Worm (Caenorhabditis elegans) whole organism, young adult: ENCODE data around the gene Y69A2AR.28.

Source experiments
- B0035.1 ChIP-seq: sonication (generic microtip); optimal IDR thresholded peaks from 2 replicates; lab custom pipeline; 2016; ENCODE audit warnings: missing genetic modification characterization, mild to moderate bottlenecking, missing compliant biosample characterization, missing genotype, missing genetic modification reagents
- B0261.1 ChIP-seq: sonication (generic microtip); optimal IDR thresholded peaks from 2 replicates; lab custom pipeline; 2016; ENCODE audit warnings: mild to moderate bottlenecking, missing genetic modification characterization, moderate library complexity, missing compliant biosample characterization
- D2030.7 ChIP-seq: fragments of 200-800 bp; sonication (Bioruptor generic); IDR thresholded peaks from 2 replicates; pipeline ENCODE4 v1.3.6; 2022; ENCODE audit warnings: missing genetic modification reagents, missing genetic modification characterization, missing compliant biosample characterization
- F23B12.7 ChIP-seq: sonication (generic microtip); optimal IDR thresholded peaks from 2 replicates; lab custom pipeline; 2017; ENCODE audit warnings: missing genetic modification characterization, mild to moderate bottlenecking, missing compliant biosample characterization, antibody characterized with exemption, moderate library complexity; ENCODE audit not compliant: insufficient read depth
- F49E8.2 ChIP-seq: sonication (generic microtip); optimal IDR thresholded peaks from 3 replicates; lab custom pipeline; 2017; ENCODE audit warnings: missing genetic modification characterization, mild to moderate bottlenecking, missing compliant biosample characterization, antibody characterized with exemption, moderate library complexity; ENCODE audit not compliant: insufficient read depth
- F52B5.7 ChIP-seq: sonication (generic microtip); optimal IDR thresholded peaks from 2 replicates; lab custom pipeline; 2016; ENCODE audit warnings: mild to moderate bottlenecking, missing genetic modification characterization, missing compliant biosample characterization
- F55B11.4 ChIP-seq: sonication (generic microtip); optimal IDR thresholded peaks from 2 replicates; lab custom pipeline; 2016; ENCODE audit warnings: missing compliant biosample characterization, missing genetic modification characterization, borderline replicate concordance; ENCODE audit not compliant: insufficient read depth
- T07F8.4 ChIP-seq: sonication (generic microtip); optimal IDR thresholded peaks from 2 replicates; lab custom pipeline; 2016; ENCODE audit warnings: mild to moderate bottlenecking, missing genetic modification characterization, moderate library complexity, missing compliant biosample characterization
- ama-1 ChIP-seq, 3 experiments: fragments of 150-350 bp in 1 of 3; sonication (generic microtip) in 2 of 3; optimal IDR thresholded peaks; 2 replicates each; lab custom pipeline; 2014 to 2018; ENCODE audit warnings: missing biosample characterization in 2 of 3, missing genetic modification characterization in 2 of 3, missing genetic modification reagents in 2 of 3
- aptf-2 ChIP-seq: fragments of 200-800 bp; sonication (Bioruptor generic); conservative IDR thresholded peaks from 2 replicates; pipeline ENCODE4 v1.3.6; 2022; ENCODE audit warnings: missing genetic modification reagents, missing genetic modification characterization, missing compliant biosample characterization
- attf-5 ChIP-seq: fragments of 200-800 bp; sonication (Bioruptor generic); optimal IDR thresholded peaks from 2 replicates; lab custom pipeline; 2018; ENCODE audit warnings: mild to moderate bottlenecking, missing genetic modification characterization, missing compliant biosample characterization
- attf-6 ChIP-seq: fragments of 200-800 bp; sonication (Bioruptor generic); IDR thresholded peaks from 2 replicates; pipeline ENCODE4 v1.3.6; 2022; ENCODE audit warnings: missing genetic modification reagents, missing genetic modification characterization, missing compliant biosample characterization
- bed-2 ChIP-seq: fragments of 200-800 bp; sonication (Bioruptor generic); IDR thresholded peaks from 2 replicates; pipeline ENCODE4 v1.3.6; 2022; ENCODE audit warnings: missing genetic modification reagents, missing genetic modification characterization, missing compliant biosample characterization
- cebp-1 ChIP-seq, 2 experiments: fragments of 200-800 bp in 1 of 2; sonication (Bioruptor generic) in 1 of 2; sonication (generic microtip) in 1 of 2; IDR thresholded peaks in 1 of 2; optimal IDR thresholded peaks in 1 of 2; 2 replicates each; pipeline versions ENCODE4 v1.3.6 to Lab custom; 2017 to 2022; ENCODE audit warnings: missing compliant biosample characterization in 2 of 2, missing genetic modification characterization in 2 of 2, mild to moderate bottlenecking in 1 of 2, missing genetic modification reagents in 1 of 2, moderate library complexity in 1 of 2
- dox-1 ChIP-seq: fragments of 200-800 bp; sonication (Bioruptor generic); IDR thresholded peaks from 2 replicates; pipeline ENCODE4 v1.3.6; 2022; ENCODE audit warnings: missing genetic modification reagents, missing genetic modification characterization, missing compliant biosample characterization
- efl-1 ChIP-seq: fragments of 150-350 bp; optimal IDR thresholded peaks from 2 replicates; lab custom pipeline; 2014; ENCODE audit warnings: missing biosample characterization, missing genetic modification reagents, missing genetic modification characterization
- egl-18 ChIP-seq: fragments of 200-800 bp; sonication (Bioruptor generic); IDR thresholded peaks from 2 replicates; pipeline ENCODE4 v1.3.6; 2022; ENCODE audit warnings: missing genetic modification reagents, missing genetic modification characterization, missing compliant biosample characterization
- him-1 ChIP-seq: sonication (generic microtip); optimal IDR thresholded peaks from 2 replicates; lab custom pipeline; 2016; ENCODE audit warnings: missing genotype, missing genetic modification reagents, missing genetic modification characterization, missing compliant biosample characterization
- hlh-26 ChIP-seq: fragments of 200-800 bp; sonication (Bioruptor generic); conservative IDR thresholded peaks from 2 replicates; pipeline ENCODE4 v1.3.6; 2022; ENCODE audit warnings: missing genetic modification reagents, missing genetic modification characterization, missing compliant biosample characterization
- hmg-1.2 ChIP-seq: fragments of 200-800 bp; sonication (Bioruptor generic); IDR thresholded peaks from 2 replicates; pipeline ENCODE4 v1.3.6; 2022; ENCODE audit warnings: missing genetic modification reagents, missing genetic modification characterization, missing compliant biosample characterization
- hrde-1 ChIP-seq: sonication (generic microtip); optimal IDR thresholded peaks from 2 replicates; lab custom pipeline; 2016; ENCODE audit warnings: missing genetic modification characterization, mild to moderate bottlenecking, missing compliant biosample characterization, moderate library complexity, missing genotype, missing genetic modification reagents, borderline replicate concordance
- hsf-1 ChIP-seq: fragments of 200-800 bp; sonication (Bioruptor generic); IDR thresholded peaks from 2 replicates; pipeline ENCODE4 v1.3.6; 2022; ENCODE audit warnings: missing genetic modification reagents, missing genetic modification characterization, missing compliant biosample characterization
- let-526 ChIP-seq: fragments of 200-800 bp; sonication (Bioruptor generic); IDR thresholded peaks from 2 replicates; pipeline ENCODE4 v1.3.6; 2022; ENCODE audit warnings: missing genetic modification reagents, missing genetic modification characterization, missing compliant biosample characterization
- let-607 ChIP-seq, 2 experiments: fragments of 200-800 bp in 1 of 2; sonication (Bioruptor generic) in 1 of 2; sonication (generic microtip) in 1 of 2; optimal IDR thresholded peaks; 2 replicates each; lab custom pipeline; 2016 to 2018; ENCODE audit warnings: mild to moderate bottlenecking in 2 of 2, missing compliant biosample characterization in 2 of 2, missing genetic modification characterization in 2 of 2, moderate library complexity in 2 of 2, missing genotype in 1 of 2
- lin-26 ChIP-seq: fragments of 200-800 bp; sonication (Bioruptor generic); IDR thresholded peaks from 2 replicates; pipeline ENCODE4 v1.3.6; 2022; ENCODE audit warnings: missing genetic modification reagents, missing genetic modification characterization, missing compliant biosample characterization
- lin-40 ChIP-seq: sonication (generic microtip); optimal IDR thresholded peaks from 2 replicates; lab custom pipeline; 2016; ENCODE audit warnings: missing genetic modification characterization, mild to moderate bottlenecking, missing compliant biosample characterization, missing genotype, missing genetic modification reagents
- lin-54 ChIP-seq: fragments of 200-800 bp; sonication (Bioruptor generic); optimal IDR thresholded peaks from 2 replicates; lab custom pipeline; 2018; ENCODE audit warnings: mild to moderate bottlenecking, missing genetic modification characterization, missing compliant biosample characterization
- lir-1 ChIP-seq: fragments of 200-800 bp; sonication (Bioruptor generic); conservative IDR thresholded peaks from 2 replicates; pipeline ENCODE4 v1.3.6; 2022; ENCODE audit warnings: missing genetic modification reagents, missing genetic modification characterization, missing compliant biosample characterization
- lsl-1 ChIP-seq: fragments of 200-800 bp; sonication (Bioruptor generic); optimal IDR thresholded peaks from 2 replicates; lab custom pipeline; 2018; ENCODE audit warnings: mild to moderate bottlenecking, missing genetic modification characterization, moderate library complexity, missing compliant biosample characterization
- madf-10 ChIP-seq: sonication (generic microtip); optimal IDR thresholded peaks from 2 replicates; lab custom pipeline; 2016; ENCODE audit warnings: mild to moderate bottlenecking, missing genetic modification characterization, missing compliant biosample characterization
- madf-6 ChIP-seq: fragments of 200-800 bp; sonication (Bioruptor generic); IDR thresholded peaks from 2 replicates; pipeline ENCODE4 v1.3.6; 2022; ENCODE audit warnings: missing genetic modification reagents, missing genetic modification characterization, missing compliant biosample characterization
- mes-4 ChIP-seq: sonication (generic microtip); optimal IDR thresholded peaks from 2 replicates; lab custom pipeline; 2016; ENCODE audit warnings: missing genotype, missing genetic modification characterization, missing compliant biosample characterization
- nhr-179 ChIP-seq: sonication (generic microtip); optimal IDR thresholded peaks from 2 replicates; lab custom pipeline; 2016; ENCODE audit warnings: mild to moderate bottlenecking, missing genetic modification characterization, missing compliant biosample characterization
- nhr-90 ChIP-seq: sonication (generic microtip); optimal IDR thresholded peaks from 2 replicates; lab custom pipeline; 2016; ENCODE audit warnings: missing genotype, mild to moderate bottlenecking, missing genetic modification characterization, missing compliant biosample characterization
- pbrm-1 ChIP-seq: fragments of 200-800 bp; sonication (Bioruptor generic); IDR thresholded peaks from 2 replicates; pipeline ENCODE4 v1.3.6; 2022; ENCODE audit warnings: missing genetic modification reagents, missing genetic modification characterization, missing compliant biosample characterization
- pha-4 ChIP-seq: fragments of 150-350 bp; sonication (generic microtip); optimal IDR thresholded peaks from 2 replicates; lab custom pipeline; 2014; ENCODE audit warnings: missing biosample characterization, missing genetic modification reagents, missing genetic modification characterization
- rec-8 ChIP-seq, 2 experiments: sonication (generic microtip); optimal IDR thresholded peaks; 2 replicates each; lab custom pipeline; 2016; ENCODE audit warnings: mild to moderate bottlenecking in 2 of 2, missing genetic modification characterization in 2 of 2, missing genetic modification reagents in 2 of 2, missing genotype in 2 of 2, missing biosample characterization in 1 of 2, missing compliant biosample characterization in 1 of 2, moderate library complexity in 1 of 2
- rpc-1 ChIP-seq, 2 experiments: fragments of 150-350 bp in 1 of 2; sonication (generic microtip) in 1 of 2; optimal IDR thresholded peaks; 2 replicates each; lab custom pipeline; 2014 to 2018; ENCODE audit warnings: missing biosample characterization in 1 of 2, missing genetic modification characterization in 1 of 2, missing genetic modification reagents in 1 of 2, missing genotype in 1 of 2
- snpc-1.1 ChIP-seq: sonication (generic microtip); optimal IDR thresholded peaks from 2 replicates; lab custom pipeline; 2017; ENCODE audit warnings: missing genetic modification characterization, mild to moderate bottlenecking, missing compliant biosample characterization, antibody characterized with exemption, moderate library complexity, missing genotype, missing genetic modification reagents; ENCODE audit not compliant: insufficient read depth
- snpc-4 ChIP-seq, 5 experiments: fragments of 150-350 bp in 1 of 5; sonication (generic microtip) in 4 of 5; optimal IDR thresholded peaks; 2 replicates each; lab custom pipeline; 2014 to 2018; ENCODE audit warnings: missing genetic modification characterization in 5 of 5, missing biosample characterization in 3 of 5, antibody characterized with exemption in 2 of 5, mild to moderate bottlenecking in 2 of 5, missing compliant biosample characterization in 2 of 5, missing genotype in 2 of 5, moderate library complexity in 2 of 5, missing genetic modification reagents in 1 of 5
- tbp1 ChIP-seq: fragments of 200-800 bp; sonication (Bioruptor generic); optimal IDR thresholded peaks from 2 replicates; lab custom pipeline; 2018; ENCODE audit warnings: mild to moderate bottlenecking, missing genetic modification characterization, missing compliant biosample characterization
- ztf-3 ChIP-seq: fragments of 200-800 bp; sonication (Bioruptor generic); optimal IDR thresholded peaks from 2 replicates; lab custom pipeline; 2018; ENCODE audit warnings: mild to moderate bottlenecking, missing genetic modification characterization, missing compliant biosample characterization

Y69A2AR.28 gene

ce11 chrIV:2613011-2613503, at the start of gene Y69A2AR.28:
Y69A2AR.28 (minus strand) TSS chrIV:2613061.
- TF ChIP-seq efl-1 (GFP tag; lab: Kevin White, UChicago) (peak; percentile 57), egl-18 (no peak), attf-6 (GFP tag; lab: Robert Waterston, UW) (no peak)

- TF ChIP-seq dox-1 (GFP tag; lab: Robert Waterston, UW), result peak; percentile 31; the same call in 1 of the 2 replicates
- no peak for TF ChIP-seq F55B11.4 (tag; lab: Kevin White, UChicago)
- no peak for TF ChIP-seq hrde-1
- TF ChIP-seq nhr-90 (tag; lab: Kevin White, UChicago), result peak; percentile 56
- no peak for TF ChIP-seq mes-4
- TF ChIP-seq ztf-3 (GFP tag; lab: Kevin White, UChicago), result no peak
- TF ChIP-seq rpc-1 (optimal IDR thresholded peaks at IDR 0.05; lab: Kevin White, UChicago), result peak; percentile 71
- peak; percentile 94 for TF ChIP-seq rpc-1 (tag; optimal IDR thresholded peaks at IDR 0.05; lab: Kevin White, UChicago)
- TF ChIP-seq lin-40 (tag; lab: Kevin White, UChicago), result no peak
- TF ChIP-seq B0035.1 (tag; lab: Kevin White, UChicago), result no peak
- TF ChIP-seq madf-10 (tag; lab: Kevin White, UChicago), result peak; percentile 15
- TF ChIP-seq ama-1 (optimal IDR thresholded peaks at IDR 0.05; lab: Kevin White, UChicago), result no peak
- peak in 1 of 2 experiments; percentile 49 for TF ChIP-seq ama-1 (GFP tag; optimal IDR thresholded peaks at IDR 0.05; lab: Kevin White, UChicago)
- no peak for TF ChIP-seq cebp-1 (GFP tag; IDR thresholded peaks at IDR 0.05; lab: Robert Waterston, UW)
- peak; percentile 12 for TF ChIP-seq cebp-1 (tag; optimal IDR thresholded peaks at IDR 0.05; lab: Kevin White, UChicago)
- peak; percentile 17 for TF ChIP-seq lin-54
- peak; percentile 32 for TF ChIP-seq attf-5 (GFP tag; lab: Kevin White, UChicago)
- no peak; the same call in 1 of the 2 replicates for TF ChIP-seq D2030.7 (GFP tag; lab: Robert Waterston, UW)
- TF ChIP-seq him-1 (tag; lab: Kevin White, UChicago), result peak; percentile 49
- peak; percentile 25 for TF ChIP-seq F52B5.7 (tag; lab: Kevin White, UChicago)
- TF ChIP-seq let-607 (tag; optimal IDR thresholded peaks at IDR 0.05; lab: Kevin White, UChicago), result peak in 1 of 2 experiments; percentile 2
- TF ChIP-seq F49E8.2 (tag; lab: Kevin White, UChicago), result peak; percentile 4
- no peak for TF ChIP-seq hlh-26 (GFP tag; lab: Robert Waterston, UW)
- TF ChIP-seq tbp1 (GFP tag; lab: Kevin White, UChicago), result peak; percentile 93
- no peak for TF ChIP-seq pha-4 (tag; lab: Kevin White, UChicago)
- peak in 1 of 2 experiments; percentile 47 for TF ChIP-seq rec-8 (tag; optimal IDR thresholded peaks at IDR 0.05; lab: Kevin White, UChicago)
- TF ChIP-seq T07F8.4 (tag; lab: Kevin White, UChicago), result peak; percentile 16
- no peak for TF ChIP-seq nhr-179 (tag; lab: Kevin White, UChicago)
- no peak for TF ChIP-seq let-526 (GFP tag; lab: Robert Waterston, UW)
- peak; percentile 33 for TF ChIP-seq lsl-1 (GFP tag; lab: Kevin White, UChicago)
- 0 out of 2 replicates have a peak, but pooled peaks have one; percentile 49 for TF ChIP-seq pbrm-1 (GFP tag; lab: Robert Waterston, UW)
- TF ChIP-seq bed-2 (GFP tag; lab: Robert Waterston, UW), result no peak
- TF ChIP-seq lin-26, result peak; percentile 75
- TF ChIP-seq attf-6 (GFP tag; lab: Robert Waterston, UW), result no peak
- TF ChIP-seq snpc-1.1 (tag; lab: Kevin White, UChicago), result peak; percentile 23
- no peak for TF ChIP-seq snpc-4 (GFP tag; optimal IDR thresholded peaks at IDR 0.05; lab: Kevin White, UChicago)
- peak in 2 of 4 experiments; percentile 28 to 33 for TF ChIP-seq snpc-4 (tag; optimal IDR thresholded peaks at IDR 0.05; lab: Kevin White, UChicago)
- peak; percentile 23 for TF ChIP-seq F23B12.7 (tag; lab: Kevin White, UChicago)
- no peak for TF ChIP-seq aptf-2
- TF ChIP-seq lir-1 (GFP tag; lab: Robert Waterston, UW), result no peak
- TF ChIP-seq hmg-1.2 (GFP tag; lab: Robert Waterston, UW), result peak; percentile 51; the same call in 1 of the 2 replicates
- peak; percentile 93 for TF ChIP-seq B0261.1
- no peak for TF ChIP-seq hsf-1 (GFP tag; lab: Robert Waterston, UW)
- peak; percentile 42; the same call in 1 of the 2 replicates for TF ChIP-seq madf-6 (GFP tag; lab: Robert Waterston, UW)
Measured at ce11 chrIV:2658733-2659132, 45.9 kb upstream of the Y69A2AR.28 start.
